Worm (Caenorhabditis elegans): Measurements from ENCODE around the gene sri-20.

- TF ChIP-seq ama-1 (optimal IDR thresholded peaks at IDR 0.05) (no peak), tbx-11 (GFP tag; IDR thresholded peaks at IDR 0.05) (no peak), scrt-1 (GFP tag; IDR thresholded peaks at IDR 0.05) (no peak), F13C5.2 (tag; optimal IDR thresholded peaks at IDR 0.05) (no peak), tra-4 (tag; optimal IDR thresholded peaks at IDR 0.05) (no peak), hmg-4 (GFP tag; optimal IDR thresholded peaks at IDR 0.05) (no peak)
Observed at ce11 chrV:10395173-10395766, 26.9 kb downstream of the sri-20 start, which contains the start of the genes col-151 and ugt-1.
